Worm (Caenorhabditis elegans) whole organism, late embryonic: ENCODE measurements around the gene Y37H2A.1.

Source experiments
- ama-1 ChIP-seq: fragments of 150-350 bp; optimal IDR thresholded peaks from 2 replicates; lab custom pipeline; 2014
- nhr-11 ChIP-seq: fragments of 150-350 bp; optimal IDR thresholded peaks from 2 replicates; lab custom pipeline; 2014; ENCODE audit warnings: missing biosample characterization, missing genetic modification characterization
- odd-2 ChIP-seq: sonication (generic microtip); optimal IDR thresholded peaks from 2 replicates; lab custom pipeline; 2017; ENCODE audit warnings: antibody characterized with exemption, mild to moderate bottlenecking, missing genetic modification characterization, missing compliant biosample characterization
- unc-86 ChIP-seq: sonication (generic microtip); optimal IDR thresholded peaks from 2 replicates; lab custom pipeline; 2016; ENCODE audit warnings: missing genetic modification characterization, missing compliant biosample characterization

- TF ChIP-seq ama-1 (lab: Kevin White, UChicago) (no peak), odd-2 (tag; lab: Kevin White, UChicago) (no peak), unc-86 (no peak), nhr-11 (tag; lab: Kevin White, UChicago) (no peak)
Measured at ce11 chrV:18109449-18109848, 1.4 kb downstream of the Y37H2A.1 start.
